Worm (Caenorhabditis elegans) whole organism, L4 larva: ENCODE results near the gene syd-2.

ENCODE experiments used
- F26F4.8 ChIP-seq: fragments of 200-800 bp; sonication (Bioruptor generic); conservative IDR thresholded peaks from 2 replicates; pipeline ENCODE4 v1.3.6; 2022; ENCODE audit warnings: missing genetic modification characterization, missing compliant biosample characterization
- F44E2.7 ChIP-seq: fragments of 200-800 bp; sonication (Bioruptor generic); IDR thresholded peaks from 2 replicates; pipeline ENCODE4 v2.1.2; 2022; ENCODE audit warnings: missing genetic modification characterization, missing compliant biosample characterization
- T20F7.1 ChIP-seq: fragments of 200-800 bp; sonication (Bioruptor generic); optimal IDR thresholded peaks from 2 replicates; lab custom pipeline; 2018; ENCODE audit warnings: mild to moderate bottlenecking, missing genetic modification characterization, missing compliant biosample characterization
- Y5F2A.4 ChIP-seq: fragments of 200-800 bp; sonication (Bioruptor generic); optimal IDR thresholded peaks from 2 replicates; lab custom pipeline; 2018; ENCODE audit warnings: mild to moderate bottlenecking, missing genetic modification characterization, missing compliant biosample characterization
- Y75B8A.6 ChIP-seq: fragments of 200-800 bp; sonication (Bioruptor generic); IDR thresholded peaks from 2 replicates; pipeline ENCODE4 v1.3.6; 2022; ENCODE audit warnings: missing genetic modification reagents, missing genetic modification characterization, missing compliant biosample characterization
- ama-1 ChIP-seq: fragments of 150-350 bp; optimal IDR thresholded peaks from 2 replicates; lab custom pipeline; 2014; ENCODE audit warnings: inconsistent platforms, mixed read lengths
- ceh-28 ChIP-seq: fragments of 150-350 bp; optimal IDR thresholded peaks from 2 replicates; lab custom pipeline; 2014; ENCODE audit warnings: missing biosample characterization, missing genetic modification reagents, missing genetic modification characterization
- cey-2 ChIP-seq: sonication (generic microtip); optimal IDR thresholded peaks from 3 replicates; lab custom pipeline; 2017; ENCODE audit warnings: missing genetic modification characterization, mild to moderate bottlenecking, missing compliant biosample characterization, antibody characterized with exemption, borderline replicate concordance; ENCODE audit not compliant: insufficient read depth
- daf-16 ChIP-seq, 3 experiments: sonication (generic microtip); optimal IDR thresholded peaks; 2 replicates each; lab custom pipeline; 2016 to 2017; ENCODE audit warnings: missing genetic modification characterization in 3 of 3, missing genetic modification reagents in 3 of 3, mild to moderate bottlenecking in 2 of 3, missing compliant biosample characterization in 2 of 3, missing biosample characterization in 1 of 3, moderate library complexity in 1 of 3
- dmd-6 ChIP-seq: fragments of 200-800 bp; sonication (Bioruptor generic); IDR thresholded peaks from 2 replicates; pipeline ENCODE4 v1.3.6; 2022; ENCODE audit warnings: missing genetic modification reagents, missing genetic modification characterization, missing compliant biosample characterization
- dmd-9 ChIP-seq: fragments of 200-800 bp; sonication (Bioruptor generic); IDR thresholded peaks from 2 replicates; pipeline ENCODE4 v1.3.6; 2022; ENCODE audit warnings: missing genetic modification reagents, missing genetic modification characterization, missing compliant biosample characterization
- dpl-1 ChIP-seq: fragments of 150-350 bp; optimal IDR thresholded peaks from 2 replicates; lab custom pipeline; 2014; ENCODE audit warnings: missing biosample characterization, missing genetic modification reagents, missing genetic modification characterization
- dve-1 ChIP-seq: sonication (generic microtip); optimal IDR thresholded peaks from 2 replicates; lab custom pipeline; 2017; ENCODE audit warnings: antibody characterized with exemption, mild to moderate bottlenecking, missing genetic modification characterization, missing compliant biosample characterization; ENCODE audit not compliant: insufficient read depth
- egl-27 ChIP-seq: sonication (generic microtip); optimal IDR thresholded peaks from 3 replicates; lab custom pipeline; 2017; ENCODE audit warnings: missing biosample characterization, missing genetic modification reagents, missing genetic modification characterization
- hif-1 ChIP-seq, 2 experiments: sonication (generic microtip); optimal IDR thresholded peaks; 2 replicates each; lab custom pipeline; 2016 to 2017; ENCODE audit warnings: missing compliant biosample characterization in 2 of 2, missing genetic modification characterization in 2 of 2, missing genetic modification reagents in 2 of 2, missing genotype in 2 of 2, mild to moderate bottlenecking in 1 of 2
- hlh-11 ChIP-seq: fragments of 200-800 bp; sonication (Bioruptor generic); optimal IDR thresholded peaks from 2 replicates; lab custom pipeline; 2018; ENCODE audit warnings: mild to moderate bottlenecking, missing genetic modification characterization, missing compliant biosample characterization
- hlh-30 ChIP-seq: sonication (generic microtip); optimal IDR thresholded peaks from 2 replicates; lab custom pipeline; 2017; ENCODE audit warnings: antibody characterized with exemption, mild to moderate bottlenecking, missing genetic modification characterization, missing compliant biosample characterization; ENCODE audit not compliant: insufficient read depth
- lim-7 ChIP-seq: fragments of 200-800 bp; sonication (Bioruptor generic); IDR thresholded peaks from 2 replicates; pipeline ENCODE4 v1.3.6; 2022; ENCODE audit warnings: missing genetic modification characterization, missing compliant biosample characterization
- lin-15B ChIP-seq: fragments of 150-350 bp; sonication (generic microtip); optimal IDR thresholded peaks from 3 replicates; lab custom pipeline; 2014; ENCODE audit warnings: missing biosample characterization, missing genetic modification characterization
- lin-39 ChIP-seq: fragments of 150-350 bp; optimal IDR thresholded peaks from 2 replicates; lab custom pipeline; 2014; ENCODE audit warnings: missing biosample characterization, missing genetic modification reagents, missing genetic modification characterization
- madf-5 ChIP-seq, 2 experiments: fragments of 200-800 bp; sonication (Bioruptor generic); IDR thresholded peaks; 2 replicates each; pipeline ENCODE4 v1.3.6; 2022; ENCODE audit warnings: missing compliant biosample characterization in 2 of 2, missing genetic modification characterization in 2 of 2
- mes-2 ChIP-seq: sonication (generic microtip); optimal IDR thresholded peaks from 2 replicates; lab custom pipeline; 2016; ENCODE audit warnings: missing genotype, mild to moderate bottlenecking, missing genetic modification characterization, missing compliant biosample characterization; ENCODE audit not compliant: poor library complexity, severe bottlenecking
- mxl-2 ChIP-seq: fragments of 200-800 bp; sonication (Bioruptor generic); conservative IDR thresholded peaks from 2 replicates; pipeline ENCODE4 v1.3.6; 2022; ENCODE audit warnings: missing genetic modification reagents, missing genetic modification characterization, missing compliant biosample characterization
- mxl-3 ChIP-seq: fragments of 200-800 bp; sonication (Bioruptor generic); optimal IDR thresholded peaks from 2 replicates; lab custom pipeline; 2018; ENCODE audit warnings: mild to moderate bottlenecking, missing genetic modification characterization, missing compliant biosample characterization
- nhr-25 ChIP-seq: sonication (generic microtip); optimal IDR thresholded peaks from 2 replicates; lab custom pipeline; 2017; ENCODE audit warnings: missing genetic modification characterization, mild to moderate bottlenecking, missing compliant biosample characterization, antibody characterized with exemption, moderate library complexity, borderline replicate concordance; ENCODE audit not compliant: insufficient read depth
- nhr-28 ChIP-seq: fragments of 150-350 bp; optimal IDR thresholded peaks from 2 replicates; lab custom pipeline; 2014; ENCODE audit warnings: missing biosample characterization, missing genetic modification characterization
- pqm-1 ChIP-seq: sonication (generic microtip); optimal IDR thresholded peaks from 2 replicates; lab custom pipeline; 2017; ENCODE audit warnings: missing biosample characterization, missing genetic modification characterization
- sdz-12 ChIP-seq: fragments of 200-800 bp; sonication (Bioruptor generic); optimal IDR thresholded peaks from 2 replicates; lab custom pipeline; 2018; ENCODE audit warnings: mild to moderate bottlenecking, missing genetic modification characterization, missing compliant biosample characterization
- spr-1 ChIP-seq: sonication (generic microtip); optimal IDR thresholded peaks from 2 replicates; lab custom pipeline; 2016; ENCODE audit warnings: mild to moderate bottlenecking, missing genetic modification characterization, missing compliant biosample characterization
- unc-39 ChIP-seq: sonication (generic microtip); optimal IDR thresholded peaks from 2 replicates; lab custom pipeline; 2017; ENCODE audit warnings: missing biosample characterization, missing genetic modification characterization
- unc-62 ChIP-seq, 3 experiments: fragments of 150-350 bp in 1 of 3; sonication (generic microtip); optimal IDR thresholded peaks in 2 of 3; peaks in 1 of 3; 1 replicate in 1 of 3; 2 replicates in 2 of 3; lab custom pipeline; 2014 to 2017; ENCODE audit warnings: missing biosample characterization in 3 of 3, missing genetic modification characterization in 3 of 3, missing genetic modification reagents in 3 of 3, missing genotype in 1 of 3
- zag-1 ChIP-seq: fragments of 150-350 bp; optimal IDR thresholded peaks from 2 replicates; lab custom pipeline; 2014; ENCODE audit warnings: missing biosample characterization, missing genetic modification characterization
- zfp-2 ChIP-seq: sonication (generic microtip); optimal IDR thresholded peaks from 2 replicates; lab custom pipeline; 2016; ENCODE audit warnings: mild to moderate bottlenecking, missing genetic modification characterization, missing compliant biosample characterization
- zip-11 ChIP-seq: fragments of 200-800 bp; sonication (Bioruptor generic); IDR thresholded peaks from 2 replicates; pipeline ENCODE4 v1.3.6; 2022; ENCODE audit warnings: missing genetic modification characterization, missing compliant biosample characterization

Gene syd-2

DNA sequence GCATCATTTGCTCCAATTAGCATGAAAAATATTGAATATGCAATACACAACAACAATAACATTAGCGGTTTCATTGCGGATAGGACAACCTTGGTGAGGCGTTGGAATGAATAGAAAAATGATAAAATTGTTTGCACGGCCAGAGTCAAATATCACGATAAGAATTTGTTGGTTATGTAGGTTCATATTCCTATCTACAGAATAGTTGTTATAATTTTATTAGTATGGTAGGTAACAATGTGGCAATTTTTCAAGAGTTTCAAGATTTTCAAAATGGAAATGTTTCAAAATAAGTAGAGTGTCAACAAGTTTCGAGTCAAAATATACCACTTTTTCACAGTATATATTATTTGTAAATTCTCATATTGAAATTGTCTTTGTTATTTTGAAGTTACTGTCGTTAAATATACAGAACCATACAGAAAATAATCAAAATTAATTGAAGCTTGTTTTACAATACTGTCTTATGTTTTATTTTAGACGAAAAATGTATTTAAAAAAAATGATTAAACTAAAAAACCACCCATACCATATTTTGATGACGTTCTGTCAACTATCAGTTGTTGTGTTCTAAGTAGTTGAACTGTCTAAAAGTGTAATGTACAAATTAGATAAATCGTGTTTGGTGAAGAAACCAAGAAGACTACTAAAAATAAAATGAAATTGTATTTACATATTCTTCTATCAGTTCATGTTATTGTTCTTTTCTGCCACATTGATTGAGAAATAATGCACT lies 12.6 kb downstream of the syd-2 start, which contains the start of the genes F59F5.3 and F59F5.4:
TSS of gene F59F5.3 (minus strand) at position 101 of the 736 bp plus-strand sequence.
TSS of gene F59F5.4 (plus strand) at position 686 of the 736 bp plus-strand sequence.
- peak; percentile 6 for TF ChIP-seq nhr-28 (tag; lab: Kevin White, UChicago)
- TF ChIP-seq daf-16 (GFP tag; optimal IDR thresholded peaks at IDR 0.05; lab: Kevin White, UChicago): no peak
- TF ChIP-seq daf-16 (tag; optimal IDR thresholded peaks at IDR 0.05; lab: Kevin White, UChicago): peak; percentile 75
- no peak for TF ChIP-seq ceh-28 (tag; lab: Kevin White, UChicago)
- peak; percentile 25 for TF ChIP-seq dve-1 (tag; lab: Kevin White, UChicago)
- no peak for TF ChIP-seq Y5F2A.4 (GFP tag; lab: Kevin White, UChicago)
- TF ChIP-seq egl-27 (tag; lab: Kevin White, UChicago): no peak
- TF ChIP-seq cey-2 (tag; lab: Kevin White, UChicago): no peak
- peak; percentile 42 for TF ChIP-seq pqm-1 (tag; lab: Kevin White, UChicago)
- no peak for TF ChIP-seq zfp-2 (tag; lab: Kevin White, UChicago)
- TF ChIP-seq, all 104 proteins: peak for 4

DNA sequence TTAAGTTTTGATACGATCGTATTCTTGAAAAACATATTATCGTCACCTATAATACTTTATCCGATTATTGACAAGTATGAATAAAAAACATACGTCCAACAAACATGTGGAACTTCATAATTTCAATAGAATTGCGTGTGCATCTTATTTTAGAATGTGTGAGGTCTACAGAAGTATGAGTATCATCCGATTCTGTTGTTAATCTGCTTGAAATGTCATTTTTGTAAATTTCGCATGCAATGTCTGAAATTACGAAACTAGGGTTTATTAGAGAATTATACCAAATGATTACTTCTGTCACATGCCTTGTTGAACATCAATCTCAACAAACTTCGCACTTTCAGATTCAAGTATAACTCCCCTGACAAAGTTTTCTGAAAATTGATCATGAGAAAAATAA lies 13.2 kb downstream of the syd-2 start:
- TF ChIP-seq ama-1 (lab: Kevin White, UChicago) (no peak), T20F7.1 (no peak), dmd-9 (GFP tag; lab: Robert Waterston, UW) (no peak), lim-7 (GFP tag; lab: Robert Waterston, UW) (no peak), unc-62 (GFP tag; optimal IDR thresholded peaks at IDR 0.05 in 1 of 2; lab: Kevin White, UChicago) (peak in 1 of 2 experiments; percentile 93), unc-62 (tag; optimal IDR thresholded peaks at IDR 0.05; lab: Kevin White, UChicago) (no peak), mes-2 (tag; lab: Kevin White, UChicago) (no peak), nhr-25 (tag; lab: Kevin White, UChicago) (no peak), F44E2.7 (GFP tag; lab: Robert Waterston, UW) (no peak)

DNA sequence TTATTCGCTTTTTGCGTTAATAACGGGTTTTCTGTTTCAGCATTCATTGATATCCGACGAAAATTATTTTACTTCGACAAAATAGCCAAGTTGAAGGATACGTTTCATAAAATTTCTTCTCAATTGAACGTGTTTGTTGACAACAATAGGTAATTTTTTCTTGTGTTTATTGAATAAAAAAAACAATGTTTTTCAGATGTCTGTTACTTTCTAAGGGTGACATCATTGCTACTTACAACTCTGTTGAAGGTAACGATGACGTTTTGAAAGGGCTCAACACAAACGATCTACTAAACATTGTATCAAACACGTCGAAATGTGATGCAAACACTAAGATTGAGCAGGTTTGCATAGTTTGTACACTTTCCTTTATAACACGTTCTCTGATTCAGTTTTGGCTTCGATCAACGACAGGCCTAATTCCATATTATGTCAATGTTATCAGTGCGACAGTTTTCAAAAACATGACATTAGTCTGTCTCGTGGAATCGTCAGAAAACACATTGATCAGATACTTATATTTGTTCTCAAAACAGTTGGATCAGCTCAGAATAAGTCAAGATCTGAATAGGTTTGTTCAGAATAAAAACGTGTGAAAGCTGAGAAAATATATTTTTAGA lies 20.3 kb downstream of the syd-2 start:
- TF ChIP-seq spr-1 (tag; lab: Kevin White, UChicago) (no peak), Y75B8A.6 (GFP tag; lab: Robert Waterston, UW) (no peak), mxl-2 (no peak), lin-39 (tag; lab: Kevin White, UChicago) (no peak), hlh-30 (peak; percentile 18), sdz-12 (GFP tag; lab: Kevin White, UChicago) (no peak), mxl-3 (no peak), dpl-1 (GFP tag; lab: Kevin White, UChicago) (no peak), madf-5 (GFP tag; IDR thresholded peaks at IDR 0.05; lab: Robert Waterston, UW) (no peak), unc-62 (GFP tag; optimal IDR thresholded peaks at IDR 0.05 in 1 of 2; lab: Kevin White, UChicago) (peak in 1 of 2 experiments; percentile 73), unc-62 (tag; optimal IDR thresholded peaks at IDR 0.05; lab: Kevin White, UChicago) (no peak), F26F4.8 (no peak), lin-15B (tag; lab: Kevin White, UChicago) (no peak), egl-27 (tag; lab: Kevin White, UChicago) (no peak), dmd-6 (peak; percentile 31; the same call in 1 of the 2 replicates), hif-1 (tag; optimal IDR thresholded peaks at IDR 0.05; lab: Kevin White, UChicago) (peak in 1 of 2 experiments; percentile 28), unc-39 (tag; lab: Kevin White, UChicago) (no peak), zag-1 (tag; lab: Kevin White, UChicago) (no peak), dve-1 (tag; lab: Kevin White, UChicago) (peak; percentile 50), zip-11 (GFP tag; lab: Robert Waterston, UW) (no peak), hlh-11 (peak; percentile 37), daf-16 (GFP tag; optimal IDR thresholded peaks at IDR 0.05; lab: Kevin White, UChicago) (no peak), daf-16 (tag; optimal IDR thresholded peaks at IDR 0.05; lab: Kevin White, UChicago) (peak; percentile 46)
